Worm (Caenorhabditis elegans) whole organism, L4 larva: ENCODE results near the gene R07B1.6.

Experiments
- T20F7.1 ChIP-seq: fragments of 200-800 bp; sonication (Bioruptor generic); optimal IDR thresholded peaks from 2 replicates; lab custom pipeline; 2018; ENCODE audit warnings: mild to moderate bottlenecking, missing genetic modification characterization, missing compliant biosample characterization
- Y105C5A.15 ChIP-seq: fragments of 200-800 bp; sonication (Bioruptor generic); IDR thresholded peaks from 2 replicates; pipeline ENCODE4 v1.3.6; 2022; ENCODE audit warnings: missing genetic modification characterization, missing compliant biosample characterization
- ZK337.2 ChIP-seq: fragments of 200-800 bp; sonication (Bioruptor generic); IDR thresholded peaks from 2 replicates; pipeline ENCODE4 v1.3.6; 2022; ENCODE audit warnings: missing genetic modification reagents, missing genetic modification characterization, missing compliant biosample characterization
- aha-1 ChIP-seq: fragments of 150-350 bp; peaks from one replicate; lab custom pipeline; 2014; ENCODE audit warnings: missing biosample characterization, missing genetic modification characterization
- ama-1 ChIP-seq: fragments of 150-350 bp; optimal IDR thresholded peaks from 2 replicates; lab custom pipeline; 2014; ENCODE audit warnings: inconsistent platforms, mixed read lengths
- attf-4 ChIP-seq: sonication (generic microtip); optimal IDR thresholded peaks from 3 replicates; lab custom pipeline; 2017; ENCODE audit warnings: missing biosample characterization, missing genetic modification characterization
- ceh-20 ChIP-seq: fragments of 200-800 bp; sonication (Bioruptor generic); IDR thresholded peaks from 2 replicates; pipeline ENCODE4 v1.3.6; 2022; ENCODE audit warnings: missing genetic modification reagents, missing genetic modification characterization, missing compliant biosample characterization
- ceh-28 ChIP-seq: fragments of 150-350 bp; optimal IDR thresholded peaks from 2 replicates; lab custom pipeline; 2014; ENCODE audit warnings: missing biosample characterization, missing genetic modification reagents, missing genetic modification characterization
- ceh-32 ChIP-seq: sonication (generic microtip); optimal IDR thresholded peaks from 2 replicates; lab custom pipeline; 2016; ENCODE audit warnings: mild to moderate bottlenecking, missing genetic modification characterization, missing compliant biosample characterization; ENCODE audit not compliant: poor library complexity
- cey-2 ChIP-seq: sonication (generic microtip); optimal IDR thresholded peaks from 3 replicates; lab custom pipeline; 2017; ENCODE audit warnings: missing genetic modification characterization, mild to moderate bottlenecking, missing compliant biosample characterization, antibody characterized with exemption, borderline replicate concordance; ENCODE audit not compliant: insufficient read depth
- daf-16 ChIP-seq, 3 experiments: sonication (generic microtip); optimal IDR thresholded peaks; 2 replicates each; lab custom pipeline; 2016 to 2017; ENCODE audit warnings: missing genetic modification characterization in 3 of 3, missing genetic modification reagents in 3 of 3, mild to moderate bottlenecking in 2 of 3, missing compliant biosample characterization in 2 of 3, missing biosample characterization in 1 of 3, moderate library complexity in 1 of 3
- daf-19 ChIP-seq: fragments of 200-800 bp; sonication (Bioruptor generic); conservative IDR thresholded peaks from 2 replicates; pipeline ENCODE4 v1.3.6; 2022; ENCODE audit warnings: missing genetic modification characterization, missing compliant biosample characterization
- dmd-6 ChIP-seq: fragments of 200-800 bp; sonication (Bioruptor generic); IDR thresholded peaks from 2 replicates; pipeline ENCODE4 v1.3.6; 2022; ENCODE audit warnings: missing genetic modification reagents, missing genetic modification characterization, missing compliant biosample characterization
- dmd-8 ChIP-seq: fragments of 200-800 bp; sonication (Bioruptor generic); IDR thresholded peaks from 2 replicates; pipeline ENCODE4 v1.3.6; 2022; ENCODE audit warnings: missing genetic modification characterization, missing compliant biosample characterization
- dmd-9 ChIP-seq: fragments of 200-800 bp; sonication (Bioruptor generic); IDR thresholded peaks from 2 replicates; pipeline ENCODE4 v1.3.6; 2022; ENCODE audit warnings: missing genetic modification reagents, missing genetic modification characterization, missing compliant biosample characterization
- duxl-1 ChIP-seq: sonication (generic microtip); optimal IDR thresholded peaks from 2 replicates; lab custom pipeline; 2016; ENCODE audit warnings: mild to moderate bottlenecking, missing genetic modification characterization, moderate library complexity, missing compliant biosample characterization; ENCODE audit not compliant: poor library complexity
- dve-1 ChIP-seq: sonication (generic microtip); optimal IDR thresholded peaks from 2 replicates; lab custom pipeline; 2017; ENCODE audit warnings: antibody characterized with exemption, mild to moderate bottlenecking, missing genetic modification characterization, missing compliant biosample characterization; ENCODE audit not compliant: insufficient read depth
- egl-43 ChIP-seq: fragments of 200-800 bp; sonication (Bioruptor generic); IDR thresholded peaks from 2 replicates; pipeline ENCODE4 v1.3.6; 2022; ENCODE audit warnings: missing genetic modification reagents, missing genetic modification characterization, missing compliant biosample characterization
- hif-1 ChIP-seq, 2 experiments: sonication (generic microtip); optimal IDR thresholded peaks; 2 replicates each; lab custom pipeline; 2016 to 2017; ENCODE audit warnings: missing compliant biosample characterization in 2 of 2, missing genetic modification characterization in 2 of 2, missing genetic modification reagents in 2 of 2, missing genotype in 2 of 2, mild to moderate bottlenecking in 1 of 2
- hlh-11 ChIP-seq: fragments of 200-800 bp; sonication (Bioruptor generic); optimal IDR thresholded peaks from 2 replicates; lab custom pipeline; 2018; ENCODE audit warnings: mild to moderate bottlenecking, missing genetic modification characterization, missing compliant biosample characterization
- lim-7 ChIP-seq: fragments of 200-800 bp; sonication (Bioruptor generic); IDR thresholded peaks from 2 replicates; pipeline ENCODE4 v1.3.6; 2022; ENCODE audit warnings: missing genetic modification characterization, missing compliant biosample characterization
- lin-13 ChIP-seq: fragments of 150-350 bp; optimal IDR thresholded peaks from 2 replicates; lab custom pipeline; 2014; ENCODE audit warnings: missing biosample characterization, missing genetic modification reagents, missing genetic modification characterization
- lin-15B ChIP-seq: fragments of 150-350 bp; sonication (generic microtip); optimal IDR thresholded peaks from 3 replicates; lab custom pipeline; 2014; ENCODE audit warnings: missing biosample characterization, missing genetic modification characterization
- lsy-2 ChIP-seq, 2 experiments: fragments of 150-350 bp in 1 of 2; sonication (generic microtip) in 1 of 2; optimal IDR thresholded peaks; 2 replicates each; lab custom pipeline; 2014 to 2017; ENCODE audit warnings: missing biosample characterization in 2 of 2, missing genetic modification characterization in 2 of 2
- madf-5 ChIP-seq, 2 experiments: fragments of 200-800 bp; sonication (Bioruptor generic); IDR thresholded peaks; 2 replicates each; pipeline ENCODE4 v1.3.6; 2022; ENCODE audit warnings: missing compliant biosample characterization in 2 of 2, missing genetic modification characterization in 2 of 2
- mdl-1 ChIP-seq, 2 experiments: fragments of 150-350 bp in 1 of 2; sonication (generic microtip) in 1 of 2; optimal IDR thresholded peaks; 2 replicates each; lab custom pipeline; 2014 to 2017; ENCODE audit warnings: missing biosample characterization in 2 of 2, missing genetic modification characterization in 2 of 2
- nhr-10 ChIP-seq: fragments of 150-350 bp; optimal IDR thresholded peaks from 2 replicates; lab custom pipeline; 2014; ENCODE audit warnings: missing biosample characterization, missing genetic modification characterization
- nhr-102 ChIP-seq: sonication (generic microtip); optimal IDR thresholded peaks from 2 replicates; lab custom pipeline; 2016; ENCODE audit warnings: mild to moderate bottlenecking, missing genetic modification characterization, moderate library complexity, missing compliant biosample characterization
- nhr-28 ChIP-seq: fragments of 150-350 bp; optimal IDR thresholded peaks from 2 replicates; lab custom pipeline; 2014; ENCODE audit warnings: missing biosample characterization, missing genetic modification characterization
- nhr-76 ChIP-seq: fragments of 150-350 bp; optimal IDR thresholded peaks from 2 replicates; lab custom pipeline; 2014; ENCODE audit warnings: missing biosample characterization, missing genetic modification characterization
- pqm-1 ChIP-seq: sonication (generic microtip); optimal IDR thresholded peaks from 2 replicates; lab custom pipeline; 2017; ENCODE audit warnings: missing biosample characterization, missing genetic modification characterization
- rbr-2 ChIP-seq: sonication (generic microtip); optimal IDR thresholded peaks from 2 replicates; lab custom pipeline; 2016; ENCODE audit warnings: missing genotype, missing genetic modification characterization, missing compliant biosample characterization
- saeg-2 ChIP-seq: fragments of 200-800 bp; sonication (Bioruptor generic); IDR thresholded peaks from 2 replicates; pipeline ENCODE4 v1.3.6; 2022; ENCODE audit warnings: missing genetic modification reagents, missing genetic modification characterization, missing compliant biosample characterization
- snpc-4 ChIP-seq: fragments of 150-350 bp; optimal IDR thresholded peaks from 2 replicates; lab custom pipeline; 2014; ENCODE audit warnings: missing biosample characterization, missing genetic modification characterization
- ztf-11 ChIP-seq: fragments of 150-350 bp; optimal IDR thresholded peaks from 2 replicates; lab custom pipeline; 2014; ENCODE audit warnings: missing biosample characterization, missing genetic modification characterization

Gene R07B1.6

ce11 chrX:9877117-9877516 is 10.7 kb downstream of the R07B1.6 start, which contains the start of gene R07B1.9:
R07B1.9 (plus strand) TSS chrX:9877417.
- peak; percentile 31 for TF ChIP-seq aha-1 (tag; lab: Kevin White, UChicago)
- no peak for TF ChIP-seq madf-5 (GFP tag; IDR thresholded peaks at IDR 0.05; lab: Robert Waterston, UW)

ce11 chrX:9882112-9882511 is 15.7 kb downstream of the R07B1.6 start, which contains the start of gene glo-1:
glo-1 (minus strand) TSS chrX:9882212.
- TF ChIP-seq Y105C5A.15 (no peak), hif-1 (tag; optimal IDR thresholded peaks at IDR 0.05; lab: Kevin White, UChicago) (no peak), lim-7 (GFP tag; lab: Robert Waterston, UW) (no peak), nhr-76 (no peak), ceh-28 (no peak), dmd-9 (GFP tag; lab: Robert Waterston, UW) (no peak), saeg-2 (GFP tag; lab: Robert Waterston, UW) (no peak), aha-1 (tag; lab: Kevin White, UChicago) (no peak), lsy-2 (tag; optimal IDR thresholded peaks at IDR 0.05; lab: Kevin White, UChicago) (no peak), dve-1 (no peak), nhr-102 (no peak), cey-2 (tag; lab: Kevin White, UChicago) (no peak)
- TF ChIP-seq, all 104 proteins: peak for 0

DNA sequence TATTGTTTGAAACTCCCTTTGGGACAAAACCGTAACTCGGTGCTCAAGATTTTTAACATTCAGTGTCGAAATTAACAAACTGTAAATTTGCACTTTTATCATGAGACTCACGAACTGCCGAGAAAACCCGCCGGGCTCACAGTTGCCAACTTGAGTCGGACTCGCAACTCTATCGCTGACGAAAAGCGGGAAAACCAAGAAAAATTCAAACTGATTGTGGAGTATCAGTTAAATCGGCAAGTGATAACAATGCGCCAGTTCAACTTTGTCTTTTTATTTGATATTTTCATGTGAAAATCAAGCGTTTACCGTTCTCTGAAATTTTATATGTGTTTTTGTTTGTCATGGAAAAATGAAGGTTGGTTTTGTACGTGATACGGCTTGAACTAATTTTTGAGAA is 16.1 kb downstream of the R07B1.6 start:
- TF ChIP-seq egl-43 (GFP tag; lab: Robert Waterston, UW) (no peak), lin-13 (GFP tag; lab: Kevin White, UChicago) (no peak), ztf-11 (tag; lab: Kevin White, UChicago) (no peak), cey-2 (tag; lab: Kevin White, UChicago) (no peak), ceh-32 (tag; lab: Kevin White, UChicago) (no peak), dmd-8 (GFP tag; lab: Robert Waterston, UW) (no peak), pqm-1 (tag; lab: Kevin White, UChicago) (peak; percentile 59), lim-7 (GFP tag; lab: Robert Waterston, UW) (no peak), ZK337.2 (GFP tag; lab: Robert Waterston, UW) (no peak), madf-5 (GFP tag; IDR thresholded peaks at IDR 0.05; lab: Robert Waterston, UW) (no peak), ama-1 (lab: Kevin White, UChicago) (no peak), mdl-1 (tag; optimal IDR thresholded peaks at IDR 0.05; lab: Kevin White, UChicago) (no peak), daf-16 (GFP tag; optimal IDR thresholded peaks at IDR 0.05; lab: Kevin White, UChicago) (no peak), daf-16 (tag; optimal IDR thresholded peaks at IDR 0.05; lab: Kevin White, UChicago) (peak; percentile 76), T20F7.1 (GFP tag; lab: Kevin White, UChicago) (no peak), hlh-11 (tag; lab: Kevin White, UChicago) (peak; percentile 46), duxl-1 (tag; lab: Kevin White, UChicago) (no peak), hif-1 (tag; optimal IDR thresholded peaks at IDR 0.05; lab: Kevin White, UChicago) (no peak), nhr-10 (tag; lab: Kevin White, UChicago) (no peak), lin-15B (tag; lab: Kevin White, UChicago) (no peak), dmd-6 (peak; percentile 56), snpc-4 (tag; lab: Kevin White, UChicago) (no peak), rbr-2 (no peak), attf-4 (tag; lab: Kevin White, UChicago) (no peak), daf-19 (GFP tag; lab: Robert Waterston, UW) (no peak), nhr-28 (tag; lab: Kevin White, UChicago) (no peak), ceh-28 (no peak), dmd-9 (GFP tag; lab: Robert Waterston, UW) (no peak), ceh-20 (GFP tag; lab: Robert Waterston, UW) (no peak)
